Worm (Caenorhabditis elegans) whole organism, late embryonic: ENCODE results near the gene str-264.
A peak's percentile ranks its signal among the peaks of the same experiment; 100 is the strongest.

Experiments used
- C38D4.7 ChIP-seq: fragments of 200-800 bp; sonication (Bioruptor generic); optimal IDR thresholded peaks from 2 replicates; lab custom pipeline; 2018; ENCODE audit warnings: mild to moderate bottlenecking, missing genetic modification characterization, moderate library complexity, missing compliant biosample characterization
- F13H6.1 ChIP-seq: sonication (generic microtip); optimal IDR thresholded peaks from 2 replicates; lab custom pipeline; 2016; ENCODE audit warnings: missing genetic modification characterization, missing compliant biosample characterization
- K02D7.2 ChIP-seq: sonication (generic microtip); optimal IDR thresholded peaks from 2 replicates; lab custom pipeline; 2017; ENCODE audit warnings: mild to moderate bottlenecking, missing genetic modification characterization, missing compliant biosample characterization
- T23F11.4 ChIP-seq: fragments of 200-800 bp; sonication (Bioruptor generic); optimal IDR thresholded peaks from 2 replicates; lab custom pipeline; 2018; ENCODE audit warnings: mild to moderate bottlenecking, missing genetic modification characterization, missing compliant biosample characterization
- ahr-1 ChIP-seq: sonication (generic microtip); optimal IDR thresholded peaks from 2 replicates; lab custom pipeline; 2016; ENCODE audit warnings: missing genetic modification characterization, missing compliant biosample characterization
- ceh-18 ChIP-seq: sonication (generic microtip); optimal IDR thresholded peaks from 2 replicates; lab custom pipeline; 2016; ENCODE audit warnings: missing genetic modification characterization, missing compliant biosample characterization
- ceh-24 ChIP-seq: sonication (generic microtip); optimal IDR thresholded peaks from 2 replicates; lab custom pipeline; 2016; ENCODE audit warnings: mild to moderate bottlenecking, missing genetic modification characterization, missing compliant biosample characterization
- ceh-31 ChIP-seq: sonication (generic microtip); optimal IDR thresholded peaks from 2 replicates; lab custom pipeline; 2016; ENCODE audit warnings: missing genetic modification characterization, missing compliant biosample characterization
- ceh-34 ChIP-seq: sonication (generic microtip); optimal IDR thresholded peaks from 2 replicates; lab custom pipeline; 2016; ENCODE audit warnings: mild to moderate bottlenecking, missing genetic modification characterization, missing compliant biosample characterization
- ceh-45 ChIP-seq: fragments of 200-800 bp; sonication (Bioruptor generic); IDR thresholded peaks from 2 replicates; pipeline ENCODE4 v1.3.6; 2022; ENCODE audit warnings: missing genetic modification reagents, missing genetic modification characterization, missing compliant biosample characterization
- ceh-6 ChIP-seq: fragments of 200-800 bp; sonication (Bioruptor generic); optimal IDR thresholded peaks from 2 replicates; lab custom pipeline; 2018; ENCODE audit warnings: mild to moderate bottlenecking, missing genetic modification characterization, missing compliant biosample characterization
- ceh-9 ChIP-seq: sonication (generic microtip); optimal IDR thresholded peaks from 2 replicates; lab custom pipeline; 2016; ENCODE audit warnings: mild to moderate bottlenecking, missing genetic modification characterization, inconsistent platforms, missing compliant biosample characterization
- che-1 ChIP-seq: sonication (generic microtip); optimal IDR thresholded peaks from 2 replicates; lab custom pipeline; 2016; ENCODE audit warnings: mild to moderate bottlenecking, missing genetic modification characterization, missing compliant biosample characterization
- dve-1 ChIP-seq: sonication (generic microtip); optimal IDR thresholded peaks from 2 replicates; lab custom pipeline; 2017; ENCODE audit warnings: antibody characterized with exemption, mild to moderate bottlenecking, missing genetic modification characterization, missing compliant biosample characterization
- elt-2 ChIP-seq: sonication (generic microtip); optimal IDR thresholded peaks from 2 replicates; lab custom pipeline; 2016; ENCODE audit warnings: missing genetic modification reagents, missing genetic modification characterization, missing compliant biosample characterization
- elt-4 ChIP-seq: sonication (generic microtip); optimal IDR thresholded peaks from 2 replicates; lab custom pipeline; 2016; ENCODE audit warnings: missing genetic modification characterization, missing compliant biosample characterization
- fkh-6 ChIP-seq: sonication (generic microtip); optimal IDR thresholded peaks from 2 replicates; lab custom pipeline; 2016; ENCODE audit warnings: missing genetic modification characterization, missing compliant biosample characterization
- gmeb-2 ChIP-seq: sonication (generic microtip); optimal IDR thresholded peaks from 2 replicates; lab custom pipeline; 2016; ENCODE audit warnings: missing genetic modification characterization, inconsistent platforms, missing compliant biosample characterization
- hlh-13 ChIP-seq: fragments of 200-800 bp; sonication (Bioruptor generic); optimal IDR thresholded peaks from 2 replicates; lab custom pipeline; 2018; ENCODE audit warnings: mild to moderate bottlenecking, missing genetic modification characterization, missing compliant biosample characterization
- hlh-15 ChIP-seq: sonication (generic microtip); optimal IDR thresholded peaks from 2 replicates; lab custom pipeline; 2016; ENCODE audit warnings: missing genetic modification characterization, missing compliant biosample characterization
- hlh-30 ChIP-seq: sonication (generic microtip); optimal IDR thresholded peaks from 2 replicates; lab custom pipeline; 2017; ENCODE audit warnings: antibody characterized with exemption, missing genetic modification characterization, missing compliant biosample characterization; ENCODE audit not compliant: insufficient read depth
- hlh-6 ChIP-seq: sonication (generic microtip); optimal IDR thresholded peaks from 2 replicates; lab custom pipeline; 2016; ENCODE audit warnings: missing genotype, missing genetic modification characterization, missing compliant biosample characterization
- hlh-8 ChIP-seq: sonication (generic microtip); optimal IDR thresholded peaks from 2 replicates; lab custom pipeline; 2016; ENCODE audit warnings: missing genotype, missing genetic modification characterization, missing compliant biosample characterization
- lim-6 ChIP-seq: sonication (generic microtip); optimal IDR thresholded peaks from 2 replicates; lab custom pipeline; 2016; ENCODE audit warnings: missing genetic modification characterization, missing compliant biosample characterization
- lin-11 ChIP-seq: fragments of 200-800 bp; sonication (Bioruptor generic); optimal IDR thresholded peaks from 2 replicates; lab custom pipeline; 2018; ENCODE audit warnings: mild to moderate bottlenecking, missing genetic modification characterization, missing compliant biosample characterization
- madf-2 ChIP-seq: sonication (generic microtip); optimal IDR thresholded peaks from 2 replicates; lab custom pipeline; 2017; ENCODE audit warnings: missing genetic modification characterization, missing compliant biosample characterization
- nfya-1 ChIP-seq: sonication (generic microtip); optimal IDR thresholded peaks from 2 replicates; lab custom pipeline; 2017; ENCODE audit warnings: missing genetic modification characterization, mild to moderate bottlenecking, missing compliant biosample characterization, antibody characterized with exemption, moderate library complexity
- nhr-232 ChIP-seq: sonication (generic microtip); optimal IDR thresholded peaks from 2 replicates; lab custom pipeline; 2016; ENCODE audit warnings: missing genetic modification characterization, missing compliant biosample characterization
- pag-3 ChIP-seq: sonication (generic microtip); optimal IDR thresholded peaks from 2 replicates; lab custom pipeline; 2016; ENCODE audit warnings: missing compliant biosample characterization, missing genetic modification characterization, borderline replicate concordance
- pat-9 ChIP-seq: fragments of 200-800 bp; sonication (Bioruptor generic); optimal IDR thresholded peaks from 2 replicates; lab custom pipeline; 2018; ENCODE audit warnings: mild to moderate bottlenecking, missing genetic modification characterization, moderate library complexity, missing compliant biosample characterization
- pax-1 ChIP-seq: fragments of 150-350 bp; optimal IDR thresholded peaks from 2 replicates; lab custom pipeline; 2014; ENCODE audit warnings: missing biosample characterization, missing genetic modification characterization
- pha-2 ChIP-seq: sonication (generic microtip); optimal IDR thresholded peaks from 2 replicates; lab custom pipeline; 2017; ENCODE audit warnings: mild to moderate bottlenecking, missing genetic modification characterization, missing compliant biosample characterization
- pqm-1 ChIP-seq: sonication (generic microtip); optimal IDR thresholded peaks from 2 replicates; lab custom pipeline; 2016; ENCODE audit warnings: missing genetic modification characterization, missing compliant biosample characterization
- pros-1 ChIP-seq: fragments of 150-350 bp; optimal IDR thresholded peaks from 2 replicates; lab custom pipeline; 2014; ENCODE audit warnings: missing biosample characterization, missing genetic modification reagents, missing genetic modification characterization
- ref-2 ChIP-seq: sonication (generic microtip); optimal IDR thresholded peaks from 2 replicates; lab custom pipeline; 2016; ENCODE audit warnings: missing genetic modification characterization, missing compliant biosample characterization
- rnt-1 ChIP-seq: sonication (generic microtip); optimal IDR thresholded peaks from 2 replicates; lab custom pipeline; 2016; ENCODE audit warnings: missing genetic modification characterization, missing compliant biosample characterization
- sdc-2 ChIP-seq: sonication (generic microtip); optimal IDR thresholded peaks from 2 replicates; lab custom pipeline; 2016; ENCODE audit warnings: missing genotype, missing genetic modification characterization, missing compliant biosample characterization
- sox-4 ChIP-seq: sonication (generic microtip); optimal IDR thresholded peaks from 2 replicates; lab custom pipeline; 2017; ENCODE audit warnings: mild to moderate bottlenecking, missing genetic modification characterization, inconsistent platforms, missing compliant biosample characterization
- syd-9 ChIP-seq: sonication (generic microtip); optimal IDR thresholded peaks from 2 replicates; lab custom pipeline; 2016; ENCODE audit warnings: mild to moderate bottlenecking, missing genetic modification characterization, moderate library complexity, missing compliant biosample characterization
- tbx-2 ChIP-seq: sonication (generic microtip); optimal IDR thresholded peaks from 2 replicates; lab custom pipeline; 2016; ENCODE audit warnings: missing genetic modification characterization, missing compliant biosample characterization
- tbx-7 ChIP-seq: sonication (generic microtip); optimal IDR thresholded peaks from 2 replicates; lab custom pipeline; 2016; ENCODE audit warnings: missing genotype, missing genetic modification characterization, missing compliant biosample characterization
- unc-3 ChIP-seq, 2 experiments: fragments of 200-800 bp in 1 of 2; sonication (Bioruptor generic) in 1 of 2; sonication (generic microtip) in 1 of 2; conservative IDR thresholded peaks in 1 of 2; optimal IDR thresholded peaks in 1 of 2; 2 replicates each; pipeline versions ENCODE4 v1.3.6 to Lab custom; 2016 to 2022; ENCODE audit warnings: missing compliant biosample characterization in 2 of 2, missing genetic modification characterization in 2 of 2, missing genetic modification reagents in 1 of 2
- unc-42 ChIP-seq: sonication (generic microtip); optimal IDR thresholded peaks from 2 replicates; lab custom pipeline; 2016; ENCODE audit warnings: missing genotype, missing genetic modification characterization, missing compliant biosample characterization
- unc-55 ChIP-seq: sonication (generic microtip); optimal IDR thresholded peaks from 2 replicates; lab custom pipeline; 2017; ENCODE audit warnings: missing biosample characterization, missing genetic modification reagents, missing genetic modification characterization
- unc-86 ChIP-seq: sonication (generic microtip); optimal IDR thresholded peaks from 2 replicates; lab custom pipeline; 2016; ENCODE audit warnings: missing genetic modification characterization, missing compliant biosample characterization
- zip-5 ChIP-seq: sonication (generic microtip); optimal IDR thresholded peaks from 2 replicates; lab custom pipeline; 2016; ENCODE audit warnings: missing genetic modification characterization, missing compliant biosample characterization
- ztf-16 ChIP-seq: sonication (generic microtip); optimal IDR thresholded peaks from 2 replicates; lab custom pipeline; 2017; ENCODE audit warnings: missing genetic modification characterization, missing compliant biosample characterization

The str-264 gene

ce11 chrV:15511613-15512216, 19.3 kb upstream of the str-264 start, which contains the start of gene rpl-38 (continued):
- TF ChIP-seq ceh-18 (tag; lab: Kevin White, UChicago) (peak; percentile 38), syd-9 (tag; lab: Kevin White, UChicago) (no peak), ceh-34 (tag; lab: Kevin White, UChicago) (peak; percentile 37), ceh-6 (GFP tag; lab: Kevin White, UChicago) (no peak), sox-4 (tag; lab: Kevin White, UChicago) (no peak), pqm-1 (tag; lab: Kevin White, UChicago) (no peak), elt-2 (tag; lab: Kevin White, UChicago) (peak; percentile 0), ceh-31 (tag; lab: Kevin White, UChicago) (peak; percentile 56), che-1 (tag; lab: Kevin White, UChicago) (no peak), unc-42 (peak; percentile 94), rnt-1 (tag; lab: Kevin White, UChicago) (no peak), nfya-1 (tag; lab: Kevin White, UChicago) (peak; percentile 90)

ce11 chrV:15505068-15505467, 12.7 kb upstream of the str-264 start:
- peak; percentile 22 for TF ChIP-seq ceh-34 (tag; lab: Kevin White, UChicago)
- no peak for TF ChIP-seq pax-1
- TF ChIP-seq fkh-6 (tag; lab: Kevin White, UChicago), result no peak
- TF ChIP-seq sox-4 (tag; lab: Kevin White, UChicago), result peak; percentile 65
- TF ChIP-seq ref-2 (tag; lab: Kevin White, UChicago), result no peak
- no peak for TF ChIP-seq unc-86
- TF ChIP-seq unc-42, result no peak
- TF ChIP-seq lim-6, result no peak
- TF ChIP-seq ceh-24 (tag; lab: Kevin White, UChicago), result no peak
- TF ChIP-seq tbx-2 (tag; lab: Kevin White, UChicago), result peak; percentile 38
- TF ChIP-seq pat-9, result peak; percentile 56
- no peak for TF ChIP-seq hlh-30 (tag; lab: Kevin White, UChicago)
- TF ChIP-seq hlh-13 (GFP tag; lab: Kevin White, UChicago), result peak; percentile 23
- peak; percentile 61; the same call in 1 of the 2 replicates for TF ChIP-seq ceh-45
- no peak for TF ChIP-seq syd-9 (tag; lab: Kevin White, UChicago)
- TF ChIP-seq unc-3 (GFP tag; conservative IDR thresholded peaks at IDR 0.05; lab: Robert Waterston, UW), result no peak
- no peak for TF ChIP-seq unc-3 (tag; optimal IDR thresholded peaks at IDR 0.05; lab: Kevin White, UChicago)
- peak; percentile 42 for TF ChIP-seq nhr-232
- peak; percentile 26 for TF ChIP-seq T23F11.4 (GFP tag; lab: Kevin White, UChicago)
- TF ChIP-seq ceh-9 (tag; lab: Kevin White, UChicago), result no peak
- TF ChIP-seq hlh-6 (tag; lab: Kevin White, UChicago), result peak; percentile 73
- peak; percentile 41 for TF ChIP-seq gmeb-2 (tag; lab: Kevin White, UChicago)
- no peak for TF ChIP-seq lin-11 (tag; lab: Kevin White, UChicago)
- TF ChIP-seq elt-2 (tag; lab: Kevin White, UChicago), result no peak
- no peak for TF ChIP-seq hlh-8 (tag; lab: Kevin White, UChicago)
- no peak for TF ChIP-seq madf-2
- TF ChIP-seq pag-3 (tag; lab: Kevin White, UChicago), result no peak
- TF ChIP-seq ceh-6 (GFP tag; lab: Kevin White, UChicago), result peak; percentile 11
- peak; percentile 51 for TF ChIP-seq che-1 (tag; lab: Kevin White, UChicago)
- TF ChIP-seq rnt-1 (tag; lab: Kevin White, UChicago), result no peak
- TF ChIP-seq elt-4, result no peak
- no peak for TF ChIP-seq pha-2
- no peak for TF ChIP-seq F13H6.1 (tag; lab: Kevin White, UChicago)
- no peak for TF ChIP-seq sdc-2 (tag; lab: Kevin White, UChicago)
- peak; percentile 38 for TF ChIP-seq nfya-1 (tag; lab: Kevin White, UChicago)
- TF ChIP-seq tbx-7 (tag; lab: Kevin White, UChicago), result no peak
- TF ChIP-seq ceh-31 (tag; lab: Kevin White, UChicago), result peak; percentile 2
- no peak for TF ChIP-seq ztf-16 (tag; lab: Kevin White, UChicago)
- no peak for TF ChIP-seq K02D7.2 (tag; lab: Kevin White, UChicago)
- peak; percentile 64 for TF ChIP-seq C38D4.7
- TF ChIP-seq ahr-1 (tag; lab: Kevin White, UChicago), result no peak
- no peak for TF ChIP-seq zip-5 (tag; lab: Kevin White, UChicago)
- peak; percentile 2 for TF ChIP-seq dve-1
- TF ChIP-seq ceh-18 (tag; lab: Kevin White, UChicago), result no peak
- TF ChIP-seq unc-55 (GFP tag; lab: Kevin White, UChicago), result no peak
- TF ChIP-seq pros-1 (tag; lab: Kevin White, UChicago), result no peak
- TF ChIP-seq hlh-15 (tag; lab: Kevin White, UChicago), result no peak
